Worm (Caenorhabditis elegans): ENCODE data around the gene asm-2.

The asm-2 gene

DNA sequence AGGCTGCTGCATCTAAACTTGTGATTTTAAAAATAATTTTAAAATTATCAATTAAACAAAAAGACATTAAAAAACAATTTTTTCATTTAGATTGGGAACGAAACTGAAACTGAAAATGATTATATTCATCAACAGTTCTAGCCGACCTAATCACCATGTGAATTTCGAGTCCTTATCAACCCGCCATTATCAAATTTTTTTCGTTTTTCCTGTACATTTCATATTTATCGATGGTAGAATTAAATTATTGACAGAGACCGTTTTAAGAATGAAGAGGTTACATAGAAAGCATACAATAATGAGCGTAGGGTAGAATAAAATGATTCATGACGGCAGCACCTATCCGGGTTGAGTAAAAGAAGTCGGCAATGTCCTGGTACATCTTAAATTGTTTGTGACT lies at the start of gene asm-2:
Gene asm-2 (minus strand): TSS at position 12 of the 400 bp plus-strand sequence.
- TF ChIP-seq mep-1 (tag; optimal IDR thresholded peaks at IDR 0.05) (no peak), nhr-2 (tag; optimal IDR thresholded peaks at IDR 0.05) (no peak), elt-3 (tag; optimal IDR thresholded peaks at IDR 0.05) (no peak), unc-120 (tag; optimal IDR thresholded peaks at IDR 0.05; ENCODE audit: poor library complexity, severe bottlenecking) (no peak), ces-1 (GFP tag; optimal IDR thresholded peaks at IDR 0.05) (no peak), nhr-12 (tag; optimal IDR thresholded peaks at IDR 0.05) (no peak)

ce11 chrX:11370090-11370489 lies 46.0 kb upstream of the asm-2 start:
- TF ChIP-seq nhr-2 (tag; optimal IDR thresholded peaks at IDR 0.05) = peak; percentile 68
- TF ChIP-seq unc-62 (GFP tag; optimal IDR thresholded peaks at IDR 0.05) = peak; percentile 29
- no peak for TF ChIP-seq nhr-237 (tag; optimal IDR thresholded peaks at IDR 0.05)

DNA sequence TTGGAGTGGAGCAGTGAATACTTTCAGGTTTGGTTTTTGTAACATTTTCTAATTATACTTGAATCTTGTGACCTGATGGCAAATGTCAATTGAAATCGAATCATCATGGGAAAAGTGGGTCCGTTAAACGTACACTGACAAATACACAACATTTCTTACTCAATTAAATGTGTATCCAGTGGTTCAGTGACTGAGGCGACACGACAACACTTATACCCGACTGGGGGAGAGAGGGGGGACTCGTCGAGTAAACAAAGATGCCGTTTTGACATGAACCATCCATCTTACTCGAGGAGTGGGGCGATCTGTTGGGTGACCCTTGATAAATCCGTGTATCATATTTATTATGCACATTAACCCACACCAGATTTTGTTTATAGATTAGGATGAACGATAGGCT lies 44.8 kb upstream of the asm-2 start:
- TF ChIP-seq unc-120 (tag; optimal IDR thresholded peaks at IDR 0.05; ENCODE audit: poor library complexity, severe bottlenecking) = peak; percentile 4
- no peak for TF ChIP-seq nhr-76 (tag; optimal IDR thresholded peaks at IDR 0.05)
- peak; percentile 43 for TF ChIP-seq pha-4 (tag; optimal IDR thresholded peaks at IDR 0.05)
- TF ChIP-seq nhr-2 (tag; optimal IDR thresholded peaks at IDR 0.05) = no peak
- peak; percentile 30 for TF ChIP-seq mep-1 (tag; optimal IDR thresholded peaks at IDR 0.05)
- no peak for TF ChIP-seq snpc-4 (tag; optimal IDR thresholded peaks at IDR 0.05)
- peak; percentile 88 for TF ChIP-seq unc-62 (GFP tag; optimal IDR thresholded peaks at IDR 0.05)
- TF ChIP-seq ces-1 (GFP tag; optimal IDR thresholded peaks at IDR 0.05) = peak; percentile 87
- no peak for TF ChIP-seq nhr-237 (tag; optimal IDR thresholded peaks at IDR 0.05)
- no peak for TF ChIP-seq ztf-11 (tag; optimal IDR thresholded peaks at IDR 0.05)
- no peak for TF ChIP-seq flh-1 (GFP tag; optimal IDR thresholded peaks at IDR 0.05)
- no peak for TF ChIP-seq nhr-12 (tag; optimal IDR thresholded peaks at IDR 0.05)

ce11 chrX:11368417-11368816 lies 44.4 kb upstream of the asm-2 start, which contains the start of gene ttyh-1:
Gene ttyh-1, plus strand, starts transcription at chrX:11368717.
- TF ChIP-seq ceh-83 (GFP tag; optimal IDR thresholded peaks at IDR 0.05) (no peak), ztf-11 (tag; optimal IDR thresholded peaks at IDR 0.05) (no peak), ces-1 (GFP tag; optimal IDR thresholded peaks at IDR 0.05) (no peak), sptf-1 (tag; optimal IDR thresholded peaks at IDR 0.05) (no peak), lin-32 (GFP tag; optimal IDR thresholded peaks at IDR 0.05) (no peak), mep-1 (tag; optimal IDR thresholded peaks at IDR 0.05) (no peak), cnd-1 (tag; optimal IDR thresholded peaks at IDR 0.05) (no peak), flh-1 (GFP tag; optimal IDR thresholded peaks at IDR 0.05) (no peak), pha-4 (tag; optimal IDR thresholded peaks at IDR 0.05) (no peak)

ce11 chrX:11367640-11368039 lies 43.6 kb upstream of the asm-2 start:
- peak; percentile 60 for TF ChIP-seq ces-1 (GFP tag; optimal IDR thresholded peaks at IDR 0.05)
- no peak for TF ChIP-seq sem-2 (GFP tag; optimal IDR thresholded peaks at IDR 0.05)
- TF ChIP-seq nhr-237 (tag; optimal IDR thresholded peaks at IDR 0.05) = no peak
- no peak for TF ChIP-seq lsy-2 (tag; optimal IDR thresholded peaks at IDR 0.05)
- peak; percentile 37 for TF ChIP-seq sptf-1 (tag; optimal IDR thresholded peaks at IDR 0.05)
- TF ChIP-seq unc-39 (tag; optimal IDR thresholded peaks at IDR 0.05) = no peak

- TF ChIP-seq hlh-1 (tag; optimal IDR thresholded peaks at IDR 0.05) = no peak
- TF ChIP-seq lin-13 (tag; optimal IDR thresholded peaks at IDR 0.05) = no peak
- TF ChIP-seq mab-5 (tag; optimal IDR thresholded peaks at IDR 0.05) = no peak
- TF ChIP-seq elt-1 (tag; optimal IDR thresholded peaks at IDR 0.05; ENCODE audit: borderline replicate concordance, insufficient read depth) = no peak
- no peak for TF ChIP-seq unc-39 (tag; optimal IDR thresholded peaks at IDR 0.05)
Measured at ce11 chrX:11367087-11367486, 43.0 kb upstream of the asm-2 start.

ce11 chrX:11365995-11366394 lies 41.9 kb upstream of the asm-2 start:
- TF ChIP-seq mls-2 (tag; optimal IDR thresholded peaks at IDR 0.05) = no peak
- TF ChIP-seq nhr-12 (tag; optimal IDR thresholded peaks at IDR 0.05) = no peak
- no peak for TF ChIP-seq snpc-4 (tag; optimal IDR thresholded peaks at IDR 0.05)
- TF ChIP-seq mep-1 (tag; optimal IDR thresholded peaks at IDR 0.05) = no peak
- peak; percentile 24 for TF ChIP-seq pha-4 (tag; optimal IDR thresholded peaks at IDR 0.05)
- peak; percentile 32 for TF ChIP-seq sptf-1 (tag; optimal IDR thresholded peaks at IDR 0.05)
- TF ChIP-seq nhr-2 (tag; optimal IDR thresholded peaks at IDR 0.05) = peak; percentile 88
- no peak for TF ChIP-seq cnd-1 (tag; optimal IDR thresholded peaks at IDR 0.05)

DNA sequence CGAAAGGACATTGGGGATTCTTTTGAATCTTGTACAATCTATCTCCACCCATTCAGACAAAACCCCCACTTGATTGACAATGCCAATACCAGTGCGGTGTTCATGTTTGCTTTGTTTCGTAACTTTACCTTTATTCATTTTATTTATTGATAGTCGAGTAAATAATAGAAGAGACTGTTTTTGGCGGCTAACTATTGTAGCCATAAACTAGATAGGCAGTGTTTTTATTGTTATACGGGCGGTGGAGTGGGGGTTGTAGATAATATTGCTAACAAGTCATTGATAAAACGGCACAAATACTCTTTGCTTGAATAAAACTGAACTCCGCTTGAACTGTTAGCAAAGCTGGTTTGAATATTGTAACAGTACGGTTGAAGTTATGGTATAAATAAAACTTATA lies 40.9 kb upstream of the asm-2 start:
- TF ChIP-seq nhr-12 (tag; optimal IDR thresholded peaks at IDR 0.05) (no peak), lsy-2 (tag; optimal IDR thresholded peaks at IDR 0.05) (no peak), sptf-1 (tag; optimal IDR thresholded peaks at IDR 0.05) (no peak), pha-4 (tag; optimal IDR thresholded peaks at IDR 0.05) (no peak), elt-1 (tag; optimal IDR thresholded peaks at IDR 0.05; ENCODE audit: borderline replicate concordance, insufficient read depth) (no peak), ceh-43 (GFP tag; optimal IDR thresholded peaks at IDR 0.05) (no peak), mep-1 (tag; optimal IDR thresholded peaks at IDR 0.05) (no peak), nhr-237 (tag; optimal IDR thresholded peaks at IDR 0.05) (no peak)
